Fruit fly (Drosophila melanogaster): ENCODE measurements around the gene Rh5.

The Rh5 gene

dm6 chr2L:11969424-11969823 is 38.5 kb upstream of the Rh5 start:
- TF ChIP-seq CG33017 (tag; optimal IDR thresholded peaks at IDR 0.05) (no peak), CG11617 (GFP tag; optimal IDR thresholded peaks at IDR 0.05) (no peak), tj (GFP tag; optimal IDR thresholded peaks at IDR 0.05) (no peak), CG1620 (GFP tag; optimal IDR thresholded peaks at IDR 0.05) (no peak), CG5204 (GFP tag; optimal IDR thresholded peaks at IDR 0.05) (no peak)

dm6 chr2L:11970343-11970742 is 37.6 kb upstream of the Rh5 start:
- no peak for TF ChIP-seq CG5204 (GFP tag; optimal IDR thresholded peaks at IDR 0.05)
- peak; percentile 94 for TF ChIP-seq kay (GFP tag; ENCODE audit: borderline replicate concordance)

dm6 chr2L:11970853-11971397 is 37.0 kb upstream of the Rh5 start:
- TF ChIP-seq bab1 (GFP tag; optimal IDR thresholded peaks at IDR 0.05), result peak; percentile 22
- peak; percentile 8 for TF ChIP-seq cic (GFP tag; optimal IDR thresholded peaks at IDR 0.05)
- peak; percentile 9 for TF ChIP-seq ovo (GFP tag; optimal IDR thresholded peaks at IDR 0.05)
- TF ChIP-seq tj (GFP tag; optimal IDR thresholded peaks at IDR 0.05), result peak; percentile 66
- peak; percentile 11 for TF ChIP-seq CG7101 (tag; optimal IDR thresholded peaks at IDR 0.05)
- TF ChIP-seq pad (GFP tag; optimal IDR thresholded peaks at IDR 0.05), result peak; percentile 75
- TF ChIP-seq CG33017 (tag; optimal IDR thresholded peaks at IDR 0.05), result peak; percentile 45
- TF ChIP-seq CG5204 (GFP tag; optimal IDR thresholded peaks at IDR 0.05), result no peak
- peak; percentile 7 for TF ChIP-seq CG11617 (GFP tag; optimal IDR thresholded peaks at IDR 0.05)
- peak; percentile 64 for TF ChIP-seq Mnt (GFP tag; optimal IDR thresholded peaks at IDR 0.05)
- TF ChIP-seq kay (GFP tag; ENCODE audit: borderline replicate concordance), result peak; percentile 88
- TF ChIP-seq cnc (optimal IDR thresholded peaks at IDR 0.05), result no peak
- no peak for TF ChIP-seq CG1620 (GFP tag; optimal IDR thresholded peaks at IDR 0.05)

dm6 chr2L:11973145-11973738 is 34.7 kb upstream of the Rh5 start:
- no peak for TF ChIP-seq CG1620 (GFP tag; optimal IDR thresholded peaks at IDR 0.05)
- TF ChIP-seq CG5204 (GFP tag; optimal IDR thresholded peaks at IDR 0.05), result no peak
- no peak for TF ChIP-seq CG7101 (tag; optimal IDR thresholded peaks at IDR 0.05)
- no peak for TF ChIP-seq cic (GFP tag; optimal IDR thresholded peaks at IDR 0.05)
- TF ChIP-seq toe (GFP tag; optimal IDR thresholded peaks at IDR 0.05), result no peak
- no peak for TF ChIP-seq CG12768 (GFP tag; optimal IDR thresholded peaks at IDR 0.05)
- TF ChIP-seq Hr96 (GFP tag; optimal IDR thresholded peaks at IDR 0.05), result no peak
- no peak for TF ChIP-seq tj (GFP tag; optimal IDR thresholded peaks at IDR 0.05)
- no peak for TF ChIP-seq ovo (GFP tag; optimal IDR thresholded peaks at IDR 0.05)
- TF ChIP-seq bab1 (GFP tag; optimal IDR thresholded peaks at IDR 0.05), result no peak
- TF ChIP-seq Clk (GFP tag; optimal IDR thresholded peaks at IDR 0.05), result no peak
- TF ChIP-seq CG11617 (GFP tag; optimal IDR thresholded peaks at IDR 0.05), result no peak
- TF ChIP-seq CG33017 (tag; optimal IDR thresholded peaks at IDR 0.05), result no peak
- no peak for TF ChIP-seq CG7045 (GFP tag; optimal IDR thresholded peaks at IDR 0.05)
- TF ChIP-seq CG14711 (tag; optimal IDR thresholded peaks at IDR 0.05), result no peak
- TF ChIP-seq cnc (optimal IDR thresholded peaks at IDR 0.05), result no peak
- TF ChIP-seq pad (GFP tag; optimal IDR thresholded peaks at IDR 0.05), result no peak
- no peak for TF ChIP-seq kay (GFP tag; ENCODE audit: borderline replicate concordance)
- TF ChIP-seq Crg-1 (GFP tag; optimal IDR thresholded peaks at IDR 0.05), result no peak
- TF ChIP-seq Mnt (GFP tag; optimal IDR thresholded peaks at IDR 0.05), result no peak

dm6 chr2L:11976955-11977354 is 31.0 kb upstream of the Rh5 start:
- no peak for TF ChIP-seq ovo (GFP tag; optimal IDR thresholded peaks at IDR 0.05)
- TF ChIP-seq cic (GFP tag; optimal IDR thresholded peaks at IDR 0.05), result no peak
- no peak for TF ChIP-seq kay (GFP tag; ENCODE audit: borderline replicate concordance)
- no peak for TF ChIP-seq Mnt (GFP tag; optimal IDR thresholded peaks at IDR 0.05)
- no peak for TF ChIP-seq pad (GFP tag; optimal IDR thresholded peaks at IDR 0.05)

dm6 chr2L:11977721-11978120 is 30.2 kb upstream of the Rh5 start:
- TF ChIP-seq CG11617 (GFP tag; optimal IDR thresholded peaks at IDR 0.05), result no peak
- no peak for TF ChIP-seq CG33017 (tag; optimal IDR thresholded peaks at IDR 0.05)
- TF ChIP-seq CG1620 (GFP tag; optimal IDR thresholded peaks at IDR 0.05), result no peak
- no peak for TF ChIP-seq pad (GFP tag; optimal IDR thresholded peaks at IDR 0.05)
- TF ChIP-seq CG7101 (tag; optimal IDR thresholded peaks at IDR 0.05), result no peak
- TF ChIP-seq CG12768 (GFP tag; optimal IDR thresholded peaks at IDR 0.05), result no peak
- no peak for TF ChIP-seq Crg-1 (GFP tag; optimal IDR thresholded peaks at IDR 0.05)
- no peak for TF ChIP-seq CG14711 (tag; optimal IDR thresholded peaks at IDR 0.05)
- TF ChIP-seq tj (GFP tag; optimal IDR thresholded peaks at IDR 0.05), result no peak
- TF ChIP-seq ovo (GFP tag; optimal IDR thresholded peaks at IDR 0.05), result no peak
- no peak for TF ChIP-seq Mnt (GFP tag; optimal IDR thresholded peaks at IDR 0.05)
- TF ChIP-seq cnc (optimal IDR thresholded peaks at IDR 0.05), result no peak
- no peak for TF ChIP-seq kay (GFP tag; ENCODE audit: borderline replicate concordance)
- no peak for TF ChIP-seq Clk (GFP tag; optimal IDR thresholded peaks at IDR 0.05)
- TF ChIP-seq cic (GFP tag; optimal IDR thresholded peaks at IDR 0.05), result no peak
- TF ChIP-seq toe (GFP tag; optimal IDR thresholded peaks at IDR 0.05), result no peak
- no peak for TF ChIP-seq CG5204 (GFP tag; optimal IDR thresholded peaks at IDR 0.05)
- TF ChIP-seq CG7045 (GFP tag; optimal IDR thresholded peaks at IDR 0.05), result no peak

dm6 chr2L:11980075-11980474 is 27.9 kb upstream of the Rh5 start:
- TF ChIP-seq cic (GFP tag; optimal IDR thresholded peaks at IDR 0.05) (no peak), Clk (GFP tag; optimal IDR thresholded peaks at IDR 0.05) (no peak), pad (GFP tag; optimal IDR thresholded peaks at IDR 0.05) (no peak), CG7045 (GFP tag; optimal IDR thresholded peaks at IDR 0.05) (no peak), CG7101 (tag; optimal IDR thresholded peaks at IDR 0.05) (no peak), CG11617 (GFP tag; optimal IDR thresholded peaks at IDR 0.05) (no peak), CG14711 (tag; optimal IDR thresholded peaks at IDR 0.05) (no peak), toe (GFP tag; optimal IDR thresholded peaks at IDR 0.05) (no peak), Hr96 (GFP tag; optimal IDR thresholded peaks at IDR 0.05) (no peak), Crg-1 (GFP tag; optimal IDR thresholded peaks at IDR 0.05) (no peak), cnc (optimal IDR thresholded peaks at IDR 0.05) (no peak), kay (GFP tag; ENCODE audit: borderline replicate concordance) (no peak), bab1 (GFP tag; optimal IDR thresholded peaks at IDR 0.05) (no peak), Mnt (GFP tag; optimal IDR thresholded peaks at IDR 0.05) (no peak), CG12768 (GFP tag; optimal IDR thresholded peaks at IDR 0.05) (no peak), tj (GFP tag; optimal IDR thresholded peaks at IDR 0.05) (no peak), ovo (GFP tag; optimal IDR thresholded peaks at IDR 0.05) (no peak), CG5204 (GFP tag; optimal IDR thresholded peaks at IDR 0.05) (no peak), CG1620 (GFP tag; optimal IDR thresholded peaks at IDR 0.05) (no peak), CG33017 (tag; optimal IDR thresholded peaks at IDR 0.05) (no peak)
